Worm (Caenorhabditis elegans): ENCODE data around the gene srz-67.

ce11 chrII:3264704-3265103, 27.8 kb upstream of the srz-67 start:
- no peak for TF ChIP-seq him-1 (tag; optimal IDR thresholded peaks at IDR 0.05)
- no peak for TF ChIP-seq dao-5 (tag; optimal IDR thresholded peaks at IDR 0.05)
- TF ChIP-seq W03F9.2 (tag; optimal IDR thresholded peaks at IDR 0.05): no peak

All from whole organism, L4/young adult.